Worm (Caenorhabditis elegans) whole organism, L3 larva: ENCODE measurements around the gene ZC317.7.

ENCODE experiments used
- aly-2 ChIP-seq: fragments of 150-350 bp; optimal IDR thresholded peaks from 2 replicates; lab custom pipeline; 2014; ENCODE audit warnings: missing biosample characterization, missing genetic modification characterization
- ama-1 ChIP-seq: fragments of 150-350 bp; optimal IDR thresholded peaks from 2 replicates; lab custom pipeline; 2018
- ceh-16 ChIP-seq: sonication (generic microtip); optimal IDR thresholded peaks from 2 replicates; lab custom pipeline; 2017; ENCODE audit warnings: missing biosample characterization, missing genetic modification characterization
- ceh-82 ChIP-seq: fragments of 150-350 bp; optimal IDR thresholded peaks from 2 replicates; lab custom pipeline; 2014; ENCODE audit warnings: missing biosample characterization, missing genetic modification characterization
- ceh-9 ChIP-seq: sonication (generic microtip); optimal IDR thresholded peaks from 2 replicates; lab custom pipeline; 2018; ENCODE audit warnings: missing biosample characterization, missing genetic modification characterization
- daf-12 ChIP-seq: fragments of 150-350 bp; optimal IDR thresholded peaks from 2 replicates; lab custom pipeline; 2014; ENCODE audit warnings: missing biosample characterization, missing genetic modification reagents, missing genetic modification characterization
- egl-27 ChIP-seq: sonication (generic microtip); optimal IDR thresholded peaks from 4 replicates; lab custom pipeline; 2017; ENCODE audit warnings: missing biosample characterization, missing genetic modification reagents, missing genetic modification characterization
- egl-5 ChIP-seq: fragments of 150-350 bp; optimal IDR thresholded peaks from 2 replicates; lab custom pipeline; 2017; ENCODE audit warnings: missing biosample characterization, missing genetic modification reagents, missing genetic modification characterization, inconsistent platforms
- elt-1 ChIP-seq: fragments of 150-350 bp; optimal IDR thresholded peaks from 2 replicates; lab custom pipeline; 2014; ENCODE audit warnings: missing biosample characterization, missing genetic modification characterization
- elt-2 ChIP-seq: sonication (generic microtip); optimal IDR thresholded peaks from 2 replicates; lab custom pipeline; 2016; ENCODE audit warnings: missing genetic modification reagents, mild to moderate bottlenecking, missing genetic modification characterization, missing compliant biosample characterization
- fkh-10 ChIP-seq: sonication (generic microtip); optimal IDR thresholded peaks from 2 replicates; lab custom pipeline; 2017; ENCODE audit warnings: missing biosample characterization, missing genetic modification reagents, missing genetic modification characterization
- fkh-2 ChIP-seq: fragments of 150-350 bp; optimal IDR thresholded peaks from 2 replicates; lab custom pipeline; 2014; ENCODE audit warnings: missing biosample characterization, missing genetic modification reagents, missing genetic modification characterization
- fos-1 ChIP-seq: fragments of 150-350 bp; optimal IDR thresholded peaks from 2 replicates; lab custom pipeline; 2014; ENCODE audit warnings: missing biosample characterization, missing genetic modification characterization
- hmg-11 ChIP-seq: sonication (generic microtip); optimal IDR thresholded peaks from 2 replicates; lab custom pipeline; 2016; ENCODE audit warnings: missing genetic modification characterization, missing compliant biosample characterization
- jun-1 ChIP-seq: fragments of 150-350 bp; optimal IDR thresholded peaks from 2 replicates; lab custom pipeline; 2014; ENCODE audit warnings: missing biosample characterization, missing genetic modification reagents, missing genetic modification characterization
- lin-15B ChIP-seq: fragments of 150-350 bp; optimal IDR thresholded peaks from 2 replicates; lab custom pipeline; 2014; ENCODE audit warnings: missing biosample characterization, missing genetic modification characterization
- lsy-12 ChIP-seq: sonication (generic microtip); optimal IDR thresholded peaks from 2 replicates; lab custom pipeline; 2016; ENCODE audit warnings: mild to moderate bottlenecking, missing genetic modification characterization, missing compliant biosample characterization
- mdl-1 ChIP-seq: fragments of 150-350 bp; optimal IDR thresholded peaks from 2 replicates; lab custom pipeline; 2014; ENCODE audit warnings: missing biosample characterization, missing genetic modification characterization
- mml-1 ChIP-seq: fragments of 150-350 bp; sonication (generic microtip); optimal IDR thresholded peaks from 3 replicates; lab custom pipeline; 2014; ENCODE audit warnings: missing biosample characterization, missing genetic modification characterization
- nfya-1 ChIP-seq: sonication (generic microtip); optimal IDR thresholded peaks from 2 replicates; lab custom pipeline; 2017; ENCODE audit warnings: missing genetic modification characterization, mild to moderate bottlenecking, missing compliant biosample characterization, antibody characterized with exemption, moderate library complexity; ENCODE audit not compliant: insufficient read depth
- nhr-11 ChIP-seq: fragments of 150-350 bp; optimal IDR thresholded peaks from 2 replicates; lab custom pipeline; 2014; ENCODE audit warnings: missing biosample characterization, missing genetic modification characterization
- nhr-237 ChIP-seq: fragments of 150-350 bp; optimal IDR thresholded peaks from 2 replicates; lab custom pipeline; 2014; ENCODE audit warnings: missing biosample characterization, missing genetic modification characterization
- nhr-25 ChIP-seq: sonication (generic microtip); optimal IDR thresholded peaks from 2 replicates; lab custom pipeline; 2017; ENCODE audit warnings: missing biosample characterization, missing genetic modification characterization
- nhr-28 ChIP-seq: fragments of 150-350 bp; optimal IDR thresholded peaks from 2 replicates; lab custom pipeline; 2014; ENCODE audit warnings: missing biosample characterization, missing genetic modification characterization
- nhr-67 ChIP-seq: fragments of 150-350 bp; optimal IDR thresholded peaks from 2 replicates; lab custom pipeline; 2014; ENCODE audit warnings: missing biosample characterization, missing genetic modification characterization
- pqm-1 ChIP-seq: fragments of 150-350 bp; optimal IDR thresholded peaks from 2 replicates; lab custom pipeline; 2017; ENCODE audit warnings: missing biosample characterization, missing genetic modification characterization, inconsistent platforms
- sea-2 ChIP-seq: fragments of 150-350 bp; sonication (generic microtip); optimal IDR thresholded peaks from 4 replicates; lab custom pipeline; 2014; ENCODE audit warnings: missing biosample characterization, missing genetic modification reagents, missing genetic modification characterization
- skn-1 ChIP-seq: fragments of 150-350 bp; optimal IDR thresholded peaks from 2 replicates; lab custom pipeline; 2014; ENCODE audit warnings: missing biosample characterization, missing genetic modification characterization
- snpc-4 ChIP-seq: fragments of 150-350 bp; optimal IDR thresholded peaks from 2 replicates; lab custom pipeline; 2014; ENCODE audit warnings: missing biosample characterization, missing genetic modification characterization
- unc-39 ChIP-seq: sonication (generic microtip); optimal IDR thresholded peaks from 4 replicates; lab custom pipeline; 2017; ENCODE audit warnings: missing biosample characterization, missing genetic modification characterization
- unc-62 ChIP-seq: fragments of 150-350 bp; sonication (generic microtip); optimal IDR thresholded peaks from 4 replicates; lab custom pipeline; 2014; ENCODE audit warnings: missing biosample characterization, missing genetic modification reagents, missing genetic modification characterization
- zag-1 ChIP-seq: fragments of 150-350 bp; optimal IDR thresholded peaks from 2 replicates; lab custom pipeline; 2014; ENCODE audit warnings: missing biosample characterization, missing genetic modification characterization
- ztf-11 ChIP-seq: fragments of 150-350 bp; optimal IDR thresholded peaks from 2 replicates; lab custom pipeline; 2014; ENCODE audit warnings: missing biosample characterization, missing genetic modification characterization

The ZC317.7 gene

DNA sequence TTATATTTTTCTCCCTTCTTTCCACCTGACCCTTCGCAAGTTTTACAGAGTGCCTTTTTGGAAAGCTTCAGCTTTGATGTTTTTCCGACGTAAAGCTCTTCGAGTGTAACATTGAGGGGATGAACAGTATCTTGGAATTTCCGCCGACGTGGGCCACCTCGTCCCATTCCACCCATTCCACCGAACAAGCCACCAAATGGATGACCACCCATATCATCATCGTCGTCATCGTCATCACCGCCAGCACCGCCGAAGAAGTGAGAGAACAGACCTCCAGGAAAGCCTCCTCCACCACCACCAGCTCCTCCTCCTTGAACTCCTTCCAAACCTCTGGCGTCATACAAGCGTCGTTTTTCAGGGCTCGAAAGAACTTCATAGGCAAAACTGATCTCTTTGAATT, 33.5 kb upstream of the ZC317.7 start:
- TF ChIP-seq lin-15B (tag; lab: Kevin White, UChicago) (no peak), ztf-11 (no peak)

ce11 chrV:5502701-5503100, 31.9 kb upstream of the ZC317.7 start:
- peak; percentile 66 for TF ChIP-seq ama-1 (lab: Kevin White, UChicago)
- no peak for TF ChIP-seq nhr-67 (tag; lab: Kevin White, UChicago)
- peak; percentile 18 for TF ChIP-seq elt-2 (tag; lab: Kevin White, UChicago)
- no peak for TF ChIP-seq pqm-1 (tag; lab: Kevin White, UChicago)

- TF ChIP-seq nfya-1 (tag; lab: Kevin White, UChicago) (peak; percentile 50), aly-2 (no peak)
- TF ChIP-seq, all 47 proteins: peak for 1
Measured at ce11 chrV:5499475-5499874, 28.6 kb upstream of the ZC317.7 start.

- no peak for TF ChIP-seq fos-1 (tag; lab: Kevin White, UChicago)
- TF ChIP-seq elt-1 (tag; lab: Kevin White, UChicago) = no peak
- no peak for TF ChIP-seq zag-1 (tag; lab: Kevin White, UChicago)
- TF ChIP-seq aly-2 = no peak
- TF ChIP-seq nhr-25 (tag; lab: Kevin White, UChicago) = no peak
- TF ChIP-seq ceh-9 = no peak
- TF ChIP-seq nfya-1 (tag; lab: Kevin White, UChicago) = no peak
Measured at ce11 chrV:5493447-5493846, 22.6 kb upstream of the ZC317.7 start, which contains the start of gene T05C3.2. T05C3.2 (plus strand) TSS chrV:5493747.

- TF ChIP-seq skn-1 (tag; lab: Kevin White, UChicago) (no peak), egl-5 (tag; lab: Kevin White, UChicago) (no peak), fos-1 (tag; lab: Kevin White, UChicago) (no peak), nhr-237 (tag; lab: Kevin White, UChicago) (no peak), hmg-11 (tag; lab: Kevin White, UChicago) (no peak), daf-12 (no peak), aly-2 (no peak), mml-1 (tag; lab: Kevin White, UChicago) (no peak), jun-1 (peak; percentile 8), nhr-25 (tag; lab: Kevin White, UChicago) (no peak), unc-39 (tag; lab: Kevin White, UChicago) (no peak), fkh-10 (GFP tag; lab: Kevin White, UChicago) (no peak), snpc-4 (no peak), nfya-1 (tag; lab: Kevin White, UChicago) (no peak), mdl-1 (peak; percentile 30), nhr-11 (no peak), unc-62 (no peak), elt-2 (tag; lab: Kevin White, UChicago) (peak; percentile 87), nhr-28 (tag; lab: Kevin White, UChicago) (no peak), lsy-12 (tag; lab: Kevin White, UChicago) (no peak), zag-1 (tag; lab: Kevin White, UChicago) (no peak), fkh-2 (tag; lab: Kevin White, UChicago) (no peak), pqm-1 (tag; lab: Kevin White, UChicago) (peak; percentile 90), nhr-67 (tag; lab: Kevin White, UChicago) (no peak), egl-27 (tag; lab: Kevin White, UChicago) (no peak), sea-2 (no peak)
- TF ChIP-seq, all 47 proteins: peak for 4
Measured at ce11 chrV:5490205-5490604, 19.4 kb upstream of the ZC317.7 start, which contains the start of gene T05C3.6. T05C3.6 (plus strand) TSS chrV:5490445.

ce11 chrV:5488766-5489165, 17.9 kb upstream of the ZC317.7 start, which contains the start of gene grl-18:
grl-18 (minus strand) TSS chrV:5488866.
- TF ChIP-seq hmg-11 (tag; lab: Kevin White, UChicago) = no peak
- TF ChIP-seq ama-1 (lab: Kevin White, UChicago) = no peak
- TF ChIP-seq ceh-16 = no peak
- no peak for TF ChIP-seq ceh-82 (tag; lab: Kevin White, UChicago)
- no peak for TF ChIP-seq fkh-2 (tag; lab: Kevin White, UChicago)
